Worm (Caenorhabditis elegans) whole organism, late embryonic: Measurements from ENCODE around the gene bus-8A.

Source experiments
- C38D4.7 ChIP-seq: fragments of 200-800 bp; sonication (Bioruptor generic); optimal IDR thresholded peaks from 2 replicates; lab custom pipeline; 2018; ENCODE audit warnings: mild to moderate bottlenecking, missing genetic modification characterization, moderate library complexity, missing compliant biosample characterization
- F13H6.1 ChIP-seq: sonication (generic microtip); optimal IDR thresholded peaks from 2 replicates; lab custom pipeline; 2016; ENCODE audit warnings: missing genetic modification characterization, missing compliant biosample characterization
- K02D7.2 ChIP-seq: sonication (generic microtip); optimal IDR thresholded peaks from 2 replicates; lab custom pipeline; 2017; ENCODE audit warnings: mild to moderate bottlenecking, missing genetic modification characterization, missing compliant biosample characterization
- T23F11.4 ChIP-seq: fragments of 200-800 bp; sonication (Bioruptor generic); optimal IDR thresholded peaks from 2 replicates; lab custom pipeline; 2018; ENCODE audit warnings: mild to moderate bottlenecking, missing genetic modification characterization, missing compliant biosample characterization
- ceh-18 ChIP-seq: sonication (generic microtip); optimal IDR thresholded peaks from 2 replicates; lab custom pipeline; 2016; ENCODE audit warnings: missing genetic modification characterization, missing compliant biosample characterization
- ceh-19 ChIP-seq: fragments of 200-800 bp; sonication (Bioruptor generic); optimal IDR thresholded peaks from 2 replicates; lab custom pipeline; 2018; ENCODE audit warnings: mild to moderate bottlenecking, missing genetic modification characterization, missing compliant biosample characterization
- ceh-22 ChIP-seq: sonication (generic microtip); optimal IDR thresholded peaks from 2 replicates; lab custom pipeline; 2017; ENCODE audit warnings: missing biosample characterization, missing genetic modification characterization
- ceh-24 ChIP-seq: sonication (generic microtip); optimal IDR thresholded peaks from 2 replicates; lab custom pipeline; 2016; ENCODE audit warnings: mild to moderate bottlenecking, missing genetic modification characterization, missing compliant biosample characterization
- ceh-31 ChIP-seq: sonication (generic microtip); optimal IDR thresholded peaks from 2 replicates; lab custom pipeline; 2016; ENCODE audit warnings: missing genetic modification characterization, missing compliant biosample characterization
- ceh-34 ChIP-seq: sonication (generic microtip); optimal IDR thresholded peaks from 2 replicates; lab custom pipeline; 2016; ENCODE audit warnings: mild to moderate bottlenecking, missing genetic modification characterization, missing compliant biosample characterization
- ceh-48 ChIP-seq: sonication (generic microtip); optimal IDR thresholded peaks from 2 replicates; lab custom pipeline; 2016; ENCODE audit warnings: missing genetic modification characterization, inconsistent platforms, missing compliant biosample characterization
- ceh-6 ChIP-seq: fragments of 200-800 bp; sonication (Bioruptor generic); optimal IDR thresholded peaks from 2 replicates; lab custom pipeline; 2018; ENCODE audit warnings: mild to moderate bottlenecking, missing genetic modification characterization, missing compliant biosample characterization
- ceh-9 ChIP-seq: sonication (generic microtip); optimal IDR thresholded peaks from 2 replicates; lab custom pipeline; 2016; ENCODE audit warnings: mild to moderate bottlenecking, missing genetic modification characterization, inconsistent platforms, missing compliant biosample characterization
- che-1 ChIP-seq: sonication (generic microtip); optimal IDR thresholded peaks from 2 replicates; lab custom pipeline; 2016; ENCODE audit warnings: mild to moderate bottlenecking, missing genetic modification characterization, missing compliant biosample characterization
- dmd-4 ChIP-seq: sonication (generic microtip); optimal IDR thresholded peaks from 2 replicates; lab custom pipeline; 2016; ENCODE audit warnings: borderline replicate concordance, missing genetic modification characterization, missing compliant biosample characterization
- elt-2 ChIP-seq: sonication (generic microtip); optimal IDR thresholded peaks from 2 replicates; lab custom pipeline; 2016; ENCODE audit warnings: missing genetic modification reagents, missing genetic modification characterization, missing compliant biosample characterization
- ets-4 ChIP-seq: sonication (generic microtip); optimal IDR thresholded peaks from 2 replicates; lab custom pipeline; 2016; ENCODE audit warnings: missing genetic modification characterization, missing compliant biosample characterization
- eyg-1 ChIP-seq: sonication (generic microtip); optimal IDR thresholded peaks from 2 replicates; lab custom pipeline; 2016; ENCODE audit warnings: missing genotype, missing genetic modification characterization, missing compliant biosample characterization
- fax-1 ChIP-seq: sonication (generic microtip); optimal IDR thresholded peaks from 2 replicates; lab custom pipeline; 2016; ENCODE audit warnings: missing genotype, missing genetic modification characterization, missing compliant biosample characterization
- fkh-10 ChIP-seq: fragments of 150-350 bp; optimal IDR thresholded peaks from 2 replicates; lab custom pipeline; 2014; ENCODE audit warnings: missing biosample characterization, missing genetic modification reagents, missing genetic modification characterization
- gmeb-2 ChIP-seq: sonication (generic microtip); optimal IDR thresholded peaks from 2 replicates; lab custom pipeline; 2016; ENCODE audit warnings: missing genetic modification characterization, inconsistent platforms, missing compliant biosample characterization
- hlh-30 ChIP-seq: sonication (generic microtip); optimal IDR thresholded peaks from 2 replicates; lab custom pipeline; 2017; ENCODE audit warnings: antibody characterized with exemption, missing genetic modification characterization, missing compliant biosample characterization; ENCODE audit not compliant: insufficient read depth
- hlh-6 ChIP-seq: sonication (generic microtip); optimal IDR thresholded peaks from 2 replicates; lab custom pipeline; 2016; ENCODE audit warnings: missing genotype, missing genetic modification characterization, missing compliant biosample characterization
- hlh-8 ChIP-seq: sonication (generic microtip); optimal IDR thresholded peaks from 2 replicates; lab custom pipeline; 2016; ENCODE audit warnings: missing genotype, missing genetic modification characterization, missing compliant biosample characterization
- madf-2 ChIP-seq: sonication (generic microtip); optimal IDR thresholded peaks from 2 replicates; lab custom pipeline; 2017; ENCODE audit warnings: missing genetic modification characterization, missing compliant biosample characterization
- mec-3 ChIP-seq: sonication (generic microtip); optimal IDR thresholded peaks from 2 replicates; lab custom pipeline; 2016; ENCODE audit warnings: borderline replicate concordance, missing genetic modification characterization, missing compliant biosample characterization
- nhr-11 ChIP-seq: fragments of 150-350 bp; optimal IDR thresholded peaks from 2 replicates; lab custom pipeline; 2014; ENCODE audit warnings: missing biosample characterization, missing genetic modification characterization
- nhr-232 ChIP-seq: sonication (generic microtip); optimal IDR thresholded peaks from 2 replicates; lab custom pipeline; 2016; ENCODE audit warnings: missing genetic modification characterization, missing compliant biosample characterization
- npax-4 ChIP-seq: sonication (generic microtip); optimal IDR thresholded peaks from 2 replicates; lab custom pipeline; 2016; ENCODE audit warnings: missing genetic modification characterization, missing compliant biosample characterization
- odd-2 ChIP-seq: sonication (generic microtip); optimal IDR thresholded peaks from 2 replicates; lab custom pipeline; 2017; ENCODE audit warnings: antibody characterized with exemption, mild to moderate bottlenecking, missing genetic modification characterization, missing compliant biosample characterization
- pax-1 ChIP-seq: fragments of 150-350 bp; optimal IDR thresholded peaks from 2 replicates; lab custom pipeline; 2014; ENCODE audit warnings: missing biosample characterization, missing genetic modification characterization
- pha-2 ChIP-seq: sonication (generic microtip); optimal IDR thresholded peaks from 2 replicates; lab custom pipeline; 2017; ENCODE audit warnings: mild to moderate bottlenecking, missing genetic modification characterization, missing compliant biosample characterization
- pqm-1 ChIP-seq: sonication (generic microtip); optimal IDR thresholded peaks from 2 replicates; lab custom pipeline; 2016; ENCODE audit warnings: missing genetic modification characterization, missing compliant biosample characterization
- pros-1 ChIP-seq: fragments of 150-350 bp; optimal IDR thresholded peaks from 2 replicates; lab custom pipeline; 2014; ENCODE audit warnings: missing biosample characterization, missing genetic modification reagents, missing genetic modification characterization
- ref-2 ChIP-seq: sonication (generic microtip); optimal IDR thresholded peaks from 2 replicates; lab custom pipeline; 2016; ENCODE audit warnings: missing genetic modification characterization, missing compliant biosample characterization
- syd-9 ChIP-seq: sonication (generic microtip); optimal IDR thresholded peaks from 2 replicates; lab custom pipeline; 2016; ENCODE audit warnings: mild to moderate bottlenecking, missing genetic modification characterization, moderate library complexity, missing compliant biosample characterization
- tbx-2 ChIP-seq: sonication (generic microtip); optimal IDR thresholded peaks from 2 replicates; lab custom pipeline; 2016; ENCODE audit warnings: missing genetic modification characterization, missing compliant biosample characterization
- unc-3 ChIP-seq, 2 experiments: fragments of 200-800 bp in 1 of 2; sonication (Bioruptor generic) in 1 of 2; sonication (generic microtip) in 1 of 2; conservative IDR thresholded peaks in 1 of 2; optimal IDR thresholded peaks in 1 of 2; 2 replicates each; pipeline versions ENCODE4 v1.3.6 to Lab custom; 2016 to 2022; ENCODE audit warnings: missing compliant biosample characterization in 2 of 2, missing genetic modification characterization in 2 of 2, missing genetic modification reagents in 1 of 2
- unc-42 ChIP-seq: sonication (generic microtip); optimal IDR thresholded peaks from 2 replicates; lab custom pipeline; 2016; ENCODE audit warnings: missing genotype, missing genetic modification characterization, missing compliant biosample characterization
- unc-55 ChIP-seq: sonication (generic microtip); optimal IDR thresholded peaks from 2 replicates; lab custom pipeline; 2017; ENCODE audit warnings: missing biosample characterization, missing genetic modification reagents, missing genetic modification characterization
- unc-86 ChIP-seq: sonication (generic microtip); optimal IDR thresholded peaks from 2 replicates; lab custom pipeline; 2016; ENCODE audit warnings: missing genetic modification characterization, missing compliant biosample characterization
- ztf-16 ChIP-seq: sonication (generic microtip); optimal IDR thresholded peaks from 2 replicates; lab custom pipeline; 2017; ENCODE audit warnings: missing genetic modification characterization, missing compliant biosample characterization

Gene bus-8A

ce11 chrX:5475164-5475576, 17.5 kb upstream of the bus-8A start (continued):
- TF ChIP-seq ceh-19 (peak; percentile 61), npax-4 (tag; lab: Kevin White, UChicago) (no peak), hlh-8 (tag; lab: Kevin White, UChicago) (no peak), ceh-31 (tag; lab: Kevin White, UChicago) (peak; percentile 76), eyg-1 (peak; percentile 34), hlh-30 (peak; percentile 90), ceh-18 (tag; lab: Kevin White, UChicago) (peak; percentile 70), ceh-6 (GFP tag; lab: Kevin White, UChicago) (peak; percentile 37), unc-55 (peak; percentile 60), madf-2 (tag; lab: Kevin White, UChicago) (no peak), ceh-48 (tag; lab: Kevin White, UChicago) (no peak), ceh-34 (tag; lab: Kevin White, UChicago) (peak; percentile 62)
- TF ChIP-seq, all 69 proteins: peak for 25

DNA sequence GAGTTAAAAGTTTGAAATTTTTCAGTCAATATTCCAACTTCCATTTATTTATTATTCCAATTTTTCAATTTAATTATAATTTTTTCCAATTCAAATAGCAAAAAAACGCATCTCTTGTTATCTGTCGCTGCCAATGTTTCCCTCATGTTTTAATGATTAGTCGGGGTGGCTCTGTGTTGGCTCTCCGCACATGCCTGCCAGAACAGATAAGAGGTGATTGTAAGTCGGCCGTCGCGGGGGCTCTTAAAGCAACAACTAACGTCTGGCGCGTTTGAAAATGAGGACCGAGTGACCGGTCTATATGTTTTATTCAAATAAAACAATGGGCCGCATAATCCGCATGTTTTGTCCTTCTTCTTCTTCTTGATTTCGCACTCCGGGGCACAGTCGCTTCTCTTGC, 16.4 kb upstream of the bus-8A start:
- no peak for TF ChIP-seq ceh-22 (tag; lab: Kevin White, UChicago)
- TF ChIP-seq ztf-16 (tag; lab: Kevin White, UChicago) = no peak
- peak; percentile 47 for TF ChIP-seq elt-2
- TF ChIP-seq dmd-4 (tag; lab: Kevin White, UChicago) = no peak

DNA sequence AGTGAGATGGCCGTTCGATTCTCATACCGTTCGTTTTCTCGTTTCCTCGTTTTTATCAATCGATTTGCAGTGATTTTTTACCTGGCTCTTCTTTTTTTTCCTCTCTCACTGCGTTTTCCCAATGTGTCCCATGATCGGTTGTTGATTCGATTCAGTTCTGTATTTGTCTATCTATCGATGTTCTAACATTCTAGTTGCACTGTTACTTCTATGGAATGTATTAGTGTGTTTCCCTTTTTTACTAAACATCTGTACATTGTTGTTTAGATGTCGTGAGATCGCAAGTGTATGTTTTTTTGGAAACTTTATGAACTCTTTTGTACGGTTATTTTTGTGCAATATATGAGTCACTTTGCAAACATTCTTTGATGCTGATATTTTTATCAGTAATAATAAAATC, 15.1 kb upstream of the bus-8A start:
- no peak for TF ChIP-seq odd-2
- no peak for TF ChIP-seq unc-3 (GFP tag; conservative IDR thresholded peaks at IDR 0.05; lab: Robert Waterston, UW)
- TF ChIP-seq unc-3 (tag; optimal IDR thresholded peaks at IDR 0.05; lab: Kevin White, UChicago) = no peak
- no peak for TF ChIP-seq fax-1 (tag; lab: Kevin White, UChicago)
- no peak for TF ChIP-seq mec-3 (tag; lab: Kevin White, UChicago)
- no peak for TF ChIP-seq unc-42 (tag; lab: Kevin White, UChicago)
- TF ChIP-seq unc-86 = no peak

ce11 chrX:5478875-5479274, 13.8 kb upstream of the bus-8A start:
- TF ChIP-seq unc-86 = no peak
- TF ChIP-seq nhr-232 (tag; lab: Kevin White, UChicago) = no peak
- no peak for TF ChIP-seq elt-2
- no peak for TF ChIP-seq odd-2
- no peak for TF ChIP-seq ref-2 (tag; lab: Kevin White, UChicago)
- TF ChIP-seq ceh-18 (tag; lab: Kevin White, UChicago) = no peak
- no peak for TF ChIP-seq ceh-31 (tag; lab: Kevin White, UChicago)
- no peak for TF ChIP-seq ceh-24 (tag; lab: Kevin White, UChicago)
- no peak for TF ChIP-seq gmeb-2 (tag; lab: Kevin White, UChicago)
- TF ChIP-seq madf-2 (tag; lab: Kevin White, UChicago) = no peak
- TF ChIP-seq hlh-6 (tag; lab: Kevin White, UChicago) = no peak
- TF ChIP-seq unc-55 = no peak
- TF ChIP-seq tbx-2 (tag; lab: Kevin White, UChicago) = no peak
- no peak for TF ChIP-seq K02D7.2 (tag; lab: Kevin White, UChicago)
- no peak for TF ChIP-seq pros-1
- TF ChIP-seq pha-2 (tag; lab: Kevin White, UChicago) = no peak
- no peak for TF ChIP-seq C38D4.7 (GFP tag; lab: Kevin White, UChicago)
- TF ChIP-seq ceh-48 (tag; lab: Kevin White, UChicago) = no peak
- no peak for TF ChIP-seq T23F11.4 (GFP tag; lab: Kevin White, UChicago)
- TF ChIP-seq nhr-11 (tag; lab: Kevin White, UChicago) = no peak

DNA sequence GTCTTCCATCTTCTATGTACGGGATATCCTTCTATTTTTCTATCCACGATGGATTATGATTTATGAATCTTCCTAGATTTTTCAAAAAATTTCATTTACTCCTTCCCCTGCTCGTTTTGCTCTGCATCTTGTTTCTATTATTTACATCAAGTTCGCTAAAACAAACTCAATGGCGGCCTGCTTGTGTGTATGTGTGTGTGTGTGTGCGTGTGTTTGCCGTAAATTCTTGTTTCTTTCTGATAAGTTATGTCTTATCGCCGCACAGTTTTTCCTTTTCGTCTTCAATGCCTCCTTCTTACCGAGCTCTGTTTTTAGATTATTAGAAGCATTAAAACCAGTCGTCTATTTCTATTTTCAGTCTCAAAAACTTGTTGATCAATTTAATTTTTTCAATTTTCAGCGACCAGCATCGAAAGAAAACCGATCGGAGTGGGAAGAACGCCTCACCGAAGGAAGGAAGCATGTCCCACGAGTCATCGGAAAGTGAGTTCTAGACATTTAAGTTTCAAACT, 13.4 kb upstream of the bus-8A start, which contains the start of gene dlg-1:
TSS of gene dlg-1 (plus strand) at position 401 of the 512 bp plus-strand sequence.
- no peak for TF ChIP-seq pqm-1 (tag; lab: Kevin White, UChicago)
- TF ChIP-seq syd-9 (tag; lab: Kevin White, UChicago) = no peak
- TF ChIP-seq gmeb-2 (tag; lab: Kevin White, UChicago) = no peak
- no peak for TF ChIP-seq ceh-9 (tag; lab: Kevin White, UChicago)
- TF ChIP-seq pax-1 (tag; lab: Kevin White, UChicago) = no peak
- no peak for TF ChIP-seq ceh-34 (tag; lab: Kevin White, UChicago)
- TF ChIP-seq ets-4 (tag; lab: Kevin White, UChicago) = no peak
- TF ChIP-seq F13H6.1 (tag; lab: Kevin White, UChicago) = no peak
- no peak for TF ChIP-seq che-1 (tag; lab: Kevin White, UChicago)
- TF ChIP-seq fkh-10 (GFP tag; lab: Kevin White, UChicago) = no peak
